Fruit fly (Drosophila melanogaster): ENCODE results near the gene Ilp8.
A peak's percentile ranks its signal among the peaks of the same experiment; 100 is the strongest.

The Ilp8 gene

DNA sequence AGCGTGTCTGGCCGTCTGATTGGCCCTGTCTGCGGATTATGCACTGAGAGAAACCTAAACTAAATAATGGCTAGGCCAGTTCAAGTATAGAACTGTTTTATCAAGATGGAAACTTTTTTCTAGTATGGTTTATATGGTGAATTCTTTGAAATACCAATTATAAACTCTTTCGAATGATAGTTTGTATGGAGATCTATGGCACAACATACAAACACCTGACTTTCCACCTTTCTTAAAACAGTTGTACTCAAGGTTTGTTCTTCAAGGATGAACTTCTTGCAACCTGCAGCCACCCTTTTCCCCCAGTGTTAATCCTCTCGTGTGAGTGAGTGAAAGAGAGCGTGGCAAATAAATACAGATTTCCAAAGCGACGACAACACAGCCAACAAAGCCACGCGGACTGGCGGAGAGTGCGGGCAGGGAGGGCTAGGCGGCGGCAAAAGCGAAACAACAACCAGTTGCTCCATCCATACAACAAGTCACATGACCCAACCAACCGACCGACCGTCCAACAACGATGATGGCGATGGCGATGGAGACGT lies 27.6 kb downstream of the Ilp8 start (continued):
- peak in 1 of 2 experiments; percentile 22 for TF ChIP-seq crp (GFP tag; optimal IDR thresholded peaks at IDR 0.05)
- peak; percentile 79 for TF ChIP-seq ap (GFP tag; IDR thresholded peaks at IDR 0.05)
- TF ChIP-seq sc (optimal IDR thresholded peaks at IDR 0.05): no peak
- peak; percentile 57 for TF ChIP-seq sc (GFP tag; optimal IDR thresholded peaks at IDR 0.05)
- TF ChIP-seq Taf1 (GFP tag; IDR thresholded peaks at IDR 0.05): peak; percentile 67
- TF ChIP-seq ranshi (GFP tag; IDR thresholded peaks at IDR 0.05): peak; percentile 83
- peak; percentile 89 for TF ChIP-seq Sox100B (GFP tag; optimal IDR thresholded peaks at IDR 0.05)
- no peak for TF ChIP-seq CG2129 (GFP tag; IDR thresholded peaks at IDR 0.05; ENCODE audit: partially characterized antibody)
- TF ChIP-seq CG12155 (GFP tag; optimal IDR thresholded peaks at IDR 0.05): peak; percentile 73
- peak; percentile 75 for TF ChIP-seq CG6765 (GFP tag; optimal IDR thresholded peaks at IDR 0.05)
- TF ChIP-seq sens (GFP tag): peak; percentile 98
- TF ChIP-seq gsb-n (tag; optimal IDR thresholded peaks at IDR 0.05): peak; percentile 63
- TF ChIP-seq CG13296 (GFP tag; optimal IDR thresholded peaks at IDR 0.05): peak; percentile 34
- peak; percentile 19 for TF ChIP-seq MTF-1 (GFP tag; optimal IDR thresholded peaks at IDR 0.05; ENCODE audit: borderline replicate concordance)
- peak; percentile 73 to 91 for TF ChIP-seq Pdp1 (GFP tag; optimal IDR thresholded peaks at IDR 0.05)
- TF ChIP-seq wek (GFP tag; optimal IDR thresholded peaks at IDR 0.05): peak; percentile 38
- peak; percentile 73 for TF ChIP-seq CG6854 (GFP tag; optimal IDR thresholded peaks at IDR 0.05)
- peak; percentile 82 for TF ChIP-seq az2 (GFP tag; optimal IDR thresholded peaks at IDR 0.05)
- TF ChIP-seq dati (GFP tag; IDR thresholded peaks at IDR 0.05): peak; percentile 48; the same call in 1 of the 2 replicates
- TF ChIP-seq CG14050 (GFP tag; IDR thresholded peaks at IDR 0.05): peak; percentile 76
- TF ChIP-seq CG3847 (GFP tag; IDR thresholded peaks at IDR 0.05): peak; percentile 88
- peak; percentile 85 for TF ChIP-seq CG12236 (GFP tag; optimal IDR thresholded peaks at IDR 0.05)
- TF ChIP-seq zf30C (GFP tag; optimal IDR thresholded peaks at IDR 0.05): peak; percentile 59
- peak; percentile 80 for TF ChIP-seq Asciz (GFP tag; optimal IDR thresholded peaks at IDR 0.05)
- peak; percentile 55 for TF ChIP-seq MBD-R2 (GFP tag; IDR thresholded peaks at IDR 0.05)
- TF ChIP-seq Doc3 (GFP tag; IDR thresholded peaks at IDR 0.05; ENCODE audit: partially characterized antibody): no peak
- TF ChIP-seq MESR4 (GFP tag; optimal IDR thresholded peaks at IDR 0.05): no peak
- peak; percentile 38 for TF ChIP-seq CG6654 (GFP tag; optimal IDR thresholded peaks at IDR 0.05)
- TF ChIP-seq CG8089 (GFP tag; optimal IDR thresholded peaks at IDR 0.05): peak; percentile 85
- TF ChIP-seq CG12744 (GFP tag; optimal IDR thresholded peaks at IDR 0.05): peak; percentile 65
- TF ChIP-seq crc (GFP tag; optimal IDR thresholded peaks at IDR 0.05): peak; percentile 88
- TF ChIP-seq CG10366 (GFP tag; IDR thresholded peaks at IDR 0.05): peak; percentile 83
- TF ChIP-seq disco-r (GFP tag; optimal IDR thresholded peaks at IDR 0.05): peak; percentile 86
- TF ChIP-seq CG11696 (GFP tag; IDR thresholded peaks at IDR 0.05): peak; percentile 44; the same call in 1 of the 2 replicates
- peak; percentile 72 for TF ChIP-seq pb (GFP tag; optimal IDR thresholded peaks at IDR 0.05)
- peak; percentile 92 for TF ChIP-seq CG9609 (GFP tag; optimal IDR thresholded peaks at IDR 0.05)
- 0 out of 2 replicates have a peak, but pooled peaks have one; percentile 26 for TF ChIP-seq CG42726 (GFP tag; IDR thresholded peaks at IDR 0.05; ENCODE audit: partially characterized antibody)
- peak; percentile 93 for TF ChIP-seq CG7839 (tag; optimal IDR thresholded peaks at IDR 0.05)
- TF ChIP-seq CG2889 (GFP tag; IDR thresholded peaks at IDR 0.05): peak; percentile 82
- TF ChIP-seq CTCF (GFP tag; optimal IDR thresholded peaks at IDR 0.05): peak; percentile 50
- peak; percentile 92 for TF ChIP-seq shn (GFP tag; optimal IDR thresholded peaks at IDR 0.05)
- peak; percentile 88 for TF ChIP-seq mam (GFP tag; optimal IDR thresholded peaks at IDR 0.05)
- TF ChIP-seq CG13287 (GFP tag; IDR thresholded peaks at IDR 0.05; ENCODE audit: partially characterized antibody): no peak
- TF ChIP-seq p53 (GFP tag; optimal IDR thresholded peaks at IDR 0.05): peak; percentile 83
- TF ChIP-seq CG10274 (GFP tag; optimal IDR thresholded peaks at IDR 0.05): peak; percentile 82
- TF ChIP-seq fd64A (GFP tag; optimal IDR thresholded peaks at IDR 0.05): peak; percentile 2
- no peak for TF ChIP-seq mld (GFP tag; IDR thresholded peaks at IDR 0.05; ENCODE audit: partially characterized antibody)
- peak; percentile 74 for TF ChIP-seq Nf-YC (tag; optimal IDR thresholded peaks at IDR 0.05)
- peak; percentile 87 for TF ChIP-seq CG18262 (tag; optimal IDR thresholded peaks at IDR 0.05)
- peak; percentile 84 for TF ChIP-seq Ada2b (GFP tag; IDR thresholded peaks at IDR 0.05)
- TF ChIP-seq CG3281 (GFP tag; optimal IDR thresholded peaks at IDR 0.05): peak; percentile 90
